Fruit fly (Drosophila melanogaster): ENCODE measurements around the gene Hel25E.

- TF ChIP-seq Ets98B (GFP tag; IDR thresholded peaks at IDR 0.05) = no peak
- TF ChIP-seq CG13204 (GFP tag; optimal IDR thresholded peaks at IDR 0.05) = no peak
- no peak for TF ChIP-seq CG14655 (GFP tag; optimal IDR thresholded peaks at IDR 0.05)
- TF ChIP-seq CG15710 (tag; optimal IDR thresholded peaks at IDR 0.05) = no peak
- no peak for TF ChIP-seq CG34367 (tag; optimal IDR thresholded peaks at IDR 0.05)
- TF ChIP-seq D1 (tag; optimal IDR thresholded peaks at IDR 0.05) = no peak
- TF ChIP-seq gl (tag; optimal IDR thresholded peaks at IDR 0.05) = no peak
- TF ChIP-seq EcR (GFP tag; optimal IDR thresholded peaks at IDR 0.05) = no peak
- no peak for TF ChIP-seq Pif1A (GFP tag; optimal IDR thresholded peaks at IDR 0.05)
- no peak for TF ChIP-seq CG17806 (tag; optimal IDR thresholded peaks at IDR 0.05)
- no peak for TF ChIP-seq CG32121 (GFP tag; IDR thresholded peaks at IDR 0.05)
- no peak for TF ChIP-seq CG12605 (GFP tag; IDR thresholded peaks at IDR 0.05)
Measured at dm6 chr2L:5547288-5547777, 5.2 kb upstream of the Hel25E start.
